Worm (Caenorhabditis elegans) whole organism, L2 larva: ENCODE data around the gene ins-23.

Source experiments
- elt-3 ChIP-seq: sonication (generic microtip); optimal IDR thresholded peaks from 2 replicates; lab custom pipeline; 2017; ENCODE audit warnings: missing biosample characterization, missing genetic modification characterization
- lin-39 ChIP-seq: fragments of 150-350 bp; optimal IDR thresholded peaks from 2 replicates; lab custom pipeline; 2014; ENCODE audit warnings: missing biosample characterization, missing genetic modification reagents, missing genetic modification characterization
- nhr-25 ChIP-seq: fragments of 150-350 bp; sonication (generic microtip); optimal IDR thresholded peaks from 3 replicates; lab custom pipeline; 2014; ENCODE audit warnings: missing biosample characterization, missing genetic modification characterization
- nhr-6 ChIP-seq: fragments of 150-350 bp; optimal IDR thresholded peaks from 2 replicates; lab custom pipeline; 2014; ENCODE audit warnings: missing biosample characterization, missing genetic modification characterization
- peb-1 ChIP-seq: fragments of 150-350 bp; optimal IDR thresholded peaks from 2 replicates; lab custom pipeline; 2014; ENCODE audit warnings: missing biosample characterization, missing genetic modification characterization

ce11 chrIII:10049682-10050081 is 21.6 kb downstream of the ins-23 start, which contains the start of gene T16G12.1:
- TF ChIP-seq peb-1 (tag; lab: Kevin White, UChicago) (no peak), elt-3 (tag; lab: Kevin White, UChicago) (no peak), nhr-6 (no peak), lin-39 (tag; lab: Kevin White, UChicago) (no peak), nhr-25 (tag; lab: Kevin White, UChicago) (no peak)
